Worm (Caenorhabditis elegans) whole organism, L2 larva: Measurements from ENCODE around the gene F38A1.9.
A peak's percentile ranks its signal among the peaks of the same experiment; 100 is the strongest.

ENCODE experiments used
- C34F6.9 ChIP-seq: fragments of 150-350 bp; optimal IDR thresholded peaks from 2 replicates; lab custom pipeline; 2014; ENCODE audit warnings: missing biosample characterization, missing genetic modification characterization
- F13H6.1 ChIP-seq: sonication (generic microtip); optimal IDR thresholded peaks from 2 replicates; lab custom pipeline; 2016; ENCODE audit warnings: missing genetic modification characterization, missing compliant biosample characterization
- R02D3.7 ChIP-seq: fragments of 150-350 bp; optimal IDR thresholded peaks from 2 replicates; lab custom pipeline; 2014; ENCODE audit warnings: missing biosample characterization, missing genetic modification characterization
- Y55F3AM.14 ChIP-seq: fragments of 200-800 bp; sonication (Bioruptor generic); optimal IDR thresholded peaks from 2 replicates; lab custom pipeline; 2018; ENCODE audit warnings: mild to moderate bottlenecking, missing genetic modification characterization, missing compliant biosample characterization
- ZK546.5 ChIP-seq: sonication (generic microtip); optimal IDR thresholded peaks from 2 replicates; lab custom pipeline; 2017; ENCODE audit warnings: missing biosample characterization, missing genetic modification characterization
- aly-2 ChIP-seq: fragments of 150-350 bp; optimal IDR thresholded peaks from 2 replicates; lab custom pipeline; 2014; ENCODE audit warnings: missing biosample characterization, missing genetic modification characterization
- ama-1 ChIP-seq: fragments of 150-350 bp; optimal IDR thresholded peaks from 2 replicates; lab custom pipeline; 2018; ENCODE audit warnings: inconsistent platforms
- blmp-1 ChIP-seq: sonication (generic microtip); optimal IDR thresholded peaks from 2 replicates; lab custom pipeline; 2017; ENCODE audit warnings: missing genetic modification characterization, mild to moderate bottlenecking, missing compliant biosample characterization, antibody characterized with exemption, moderate library complexity; ENCODE audit not compliant: insufficient read depth
- ceh-16 ChIP-seq: fragments of 150-350 bp; optimal IDR thresholded peaks from 2 replicates; lab custom pipeline; 2014; ENCODE audit warnings: missing biosample characterization, missing genetic modification characterization
- crh-2 ChIP-seq: sonication (generic microtip); optimal IDR thresholded peaks from 2 replicates; lab custom pipeline; 2017; ENCODE audit warnings: missing biosample characterization, missing genetic modification characterization
- dmd-4 ChIP-seq: sonication (generic microtip); optimal IDR thresholded peaks from 2 replicates; lab custom pipeline; 2017; ENCODE audit warnings: missing biosample characterization, missing genetic modification characterization
- egl-27 ChIP-seq: sonication (generic microtip); optimal IDR thresholded peaks from 3 replicates; lab custom pipeline; 2017; ENCODE audit warnings: missing biosample characterization, missing genetic modification reagents, missing genetic modification characterization
- elt-3 ChIP-seq: sonication (generic microtip); optimal IDR thresholded peaks from 2 replicates; lab custom pipeline; 2017; ENCODE audit warnings: missing biosample characterization, missing genetic modification characterization
- fos-1 ChIP-seq: fragments of 150-350 bp; optimal IDR thresholded peaks from 2 replicates; lab custom pipeline; 2014; ENCODE audit warnings: missing biosample characterization, missing genetic modification characterization
- gmeb-1 ChIP-seq: fragments of 150-350 bp; optimal IDR thresholded peaks from 2 replicates; lab custom pipeline; 2014; ENCODE audit warnings: missing biosample characterization, missing genetic modification characterization
- lin-11 ChIP-seq: fragments of 150-350 bp; sonication (generic microtip); optimal IDR thresholded peaks from 2 replicates; lab custom pipeline; 2014; ENCODE audit warnings: missing biosample characterization, missing genetic modification characterization, inconsistent platforms, mixed read lengths
- lin-13 ChIP-seq: fragments of 150-350 bp; optimal IDR thresholded peaks from 2 replicates; lab custom pipeline; 2014; ENCODE audit warnings: missing biosample characterization, missing genetic modification reagents, missing genetic modification characterization
- lin-39 ChIP-seq: fragments of 150-350 bp; optimal IDR thresholded peaks from 2 replicates; lab custom pipeline; 2014; ENCODE audit warnings: missing biosample characterization, missing genetic modification reagents, missing genetic modification characterization
- lsy-2 ChIP-seq, 2 experiments: fragments of 150-350 bp in 1 of 2; sonication (generic microtip) in 1 of 2; optimal IDR thresholded peaks; 2 replicates each; lab custom pipeline; 2014 to 2017; ENCODE audit warnings: missing biosample characterization in 2 of 2, missing genetic modification characterization in 2 of 2
- mab-5 ChIP-seq: fragments of 150-350 bp; optimal IDR thresholded peaks from 2 replicates; lab custom pipeline; 2014; ENCODE audit warnings: missing biosample characterization, missing genetic modification characterization
- mbf-1 ChIP-seq: sonication (generic microtip); optimal IDR thresholded peaks from 2 replicates; lab custom pipeline; 2017; ENCODE audit warnings: missing biosample characterization, missing genetic modification characterization
- mdl-1 ChIP-seq, 2 experiments: fragments of 150-350 bp in 1 of 2; sonication (generic microtip) in 1 of 2; optimal IDR thresholded peaks; 2 replicates each; lab custom pipeline; 2017; ENCODE audit warnings: missing biosample characterization in 2 of 2, missing genetic modification characterization in 2 of 2
- nhr-11 ChIP-seq: fragments of 150-350 bp; optimal IDR thresholded peaks from 2 replicates; lab custom pipeline; 2014; ENCODE audit warnings: missing biosample characterization, missing genetic modification characterization
- nhr-12 ChIP-seq: fragments of 150-350 bp; optimal IDR thresholded peaks from 2 replicates; lab custom pipeline; 2014; ENCODE audit warnings: missing biosample characterization, missing genetic modification characterization
- nhr-129 ChIP-seq: fragments of 150-350 bp; optimal IDR thresholded peaks from 2 replicates; lab custom pipeline; 2014; ENCODE audit warnings: missing biosample characterization, missing genetic modification characterization
- nhr-21 ChIP-seq: fragments of 150-350 bp; optimal IDR thresholded peaks from 2 replicates; lab custom pipeline; 2014; ENCODE audit warnings: missing biosample characterization, missing genetic modification characterization
- nhr-23 ChIP-seq: fragments of 150-350 bp; optimal IDR thresholded peaks from 2 replicates; lab custom pipeline; 2014; ENCODE audit warnings: missing biosample characterization, missing genetic modification reagents, missing genetic modification characterization
- nhr-77 ChIP-seq: fragments of 150-350 bp; optimal IDR thresholded peaks from 2 replicates; lab custom pipeline; 2014; ENCODE audit warnings: missing biosample characterization, missing genetic modification characterization
- peb-1 ChIP-seq: fragments of 150-350 bp; optimal IDR thresholded peaks from 2 replicates; lab custom pipeline; 2014; ENCODE audit warnings: missing biosample characterization, missing genetic modification characterization
- skn-1 ChIP-seq: sonication (generic microtip); optimal IDR thresholded peaks from 2 replicates; lab custom pipeline; 2017; ENCODE audit warnings: missing biosample characterization, missing genetic modification characterization
- sma-3 ChIP-seq: sonication (generic microtip); optimal IDR thresholded peaks from 2 replicates; lab custom pipeline; 2016; ENCODE audit warnings: missing genetic modification reagents, missing genetic modification characterization, missing compliant biosample characterization
- sma-9 ChIP-seq, 2 experiments: fragments of 150-350 bp in 1 of 2; sonication (generic microtip) in 1 of 2; optimal IDR thresholded peaks; 2 replicates each; lab custom pipeline; 2014 to 2016; ENCODE audit warnings: missing genetic modification characterization in 2 of 2, mild to moderate bottlenecking in 1 of 2, missing biosample characterization in 1 of 2, missing compliant biosample characterization in 1 of 2, missing genetic modification reagents in 1 of 2, moderate library complexity in 1 of 2
- unc-39 ChIP-seq: fragments of 150-350 bp; optimal IDR thresholded peaks from 2 replicates; lab custom pipeline; 2014; ENCODE audit warnings: missing biosample characterization, missing genetic modification characterization
- unc-55 ChIP-seq: fragments of 150-350 bp; sonication (generic microtip); optimal IDR thresholded peaks from 3 replicates; lab custom pipeline; 2014; ENCODE audit warnings: missing biosample characterization, missing genetic modification reagents, missing genetic modification characterization
- unc-62 ChIP-seq: fragments of 150-350 bp; optimal IDR thresholded peaks from 2 replicates; lab custom pipeline; 2014; ENCODE audit warnings: missing biosample characterization, missing genetic modification reagents, missing genetic modification characterization
- zag-1 ChIP-seq: fragments of 150-350 bp; optimal IDR thresholded peaks from 2 replicates; lab custom pipeline; 2014; ENCODE audit warnings: missing biosample characterization, missing genetic modification characterization
- ztf-1 ChIP-seq: fragments of 200-800 bp; sonication (Bioruptor generic); conservative IDR thresholded peaks from 2 replicates; pipeline ENCODE4 v1.3.6; 2022; ENCODE audit warnings: missing genetic modification characterization, missing compliant biosample characterization
- ztf-11 ChIP-seq: sonication (generic microtip); optimal IDR thresholded peaks from 2 replicates; lab custom pipeline; 2017; ENCODE audit warnings: missing biosample characterization, missing genetic modification characterization
- ztf-4 ChIP-seq: fragments of 150-350 bp; optimal IDR thresholded peaks from 2 replicates; lab custom pipeline; 2014; ENCODE audit warnings: missing biosample characterization, missing genetic modification characterization

F38A1.9 gene

ce11 chrIV:1251242-1251911, 6.2 kb upstream of the F38A1.9 start, which contains the start of the genes clec-166 and F38A1.6:
Gene clec-166, minus strand, starts transcription at chrIV:1251342.
Gene F38A1.6, plus strand, starts transcription at chrIV:1251861.
- no peak for TF ChIP-seq nhr-11 (tag; lab: Kevin White, UChicago)
- TF ChIP-seq aly-2 (tag; lab: Kevin White, UChicago), result no peak
- TF ChIP-seq unc-55 (GFP tag; lab: Kevin White, UChicago), result no peak
- no peak for TF ChIP-seq mdl-1 (tag; optimal IDR thresholded peaks at IDR 0.05; lab: Kevin White, UChicago)
- no peak for TF ChIP-seq lin-11
- TF ChIP-seq dmd-4 (tag; lab: Kevin White, UChicago), result no peak
- TF ChIP-seq gmeb-1 (tag; lab: Kevin White, UChicago), result no peak
- no peak for TF ChIP-seq lin-13 (GFP tag; lab: Kevin White, UChicago)
- TF ChIP-seq nhr-21 (tag; lab: Kevin White, UChicago), result no peak
- TF ChIP-seq egl-27 (tag; lab: Kevin White, UChicago), result no peak
- TF ChIP-seq nhr-23 (tag; lab: Kevin White, UChicago), result no peak
- TF ChIP-seq zag-1 (tag; lab: Kevin White, UChicago), result no peak
- no peak for TF ChIP-seq sma-3 (GFP tag; lab: Kevin White, UChicago)
- TF ChIP-seq mab-5 (tag; lab: Kevin White, UChicago), result no peak
- no peak for TF ChIP-seq nhr-12 (tag; lab: Kevin White, UChicago)
- TF ChIP-seq nhr-129 (tag; lab: Kevin White, UChicago), result no peak

- TF ChIP-seq aly-2 (tag; lab: Kevin White, UChicago) (no peak), fos-1 (tag; lab: Kevin White, UChicago) (peak; percentile 15), sma-9 (GFP tag; optimal IDR thresholded peaks at IDR 0.05; lab: Kevin White, UChicago) (no peak), sma-9 (tag; optimal IDR thresholded peaks at IDR 0.05; lab: Kevin White, UChicago) (no peak), nhr-12 (tag; lab: Kevin White, UChicago) (no peak)
- TF ChIP-seq, all 48 proteins: peak for 1
Measured at ce11 chrIV:1246762-1247436, 1.8 kb upstream of the F38A1.9 start, which contains the start of the genes clec-165 and F38A1.11. Gene clec-165, minus strand, starts transcription at chrIV:1246886. Gene F38A1.11, plus strand, starts transcription at chrIV:1247386.

ce11 chrIV:1243295-1243694, 1.8 kb downstream of the F38A1.9 start, which contains the start of gene F38A1.15:
Gene F38A1.15, minus strand, starts transcription at chrIV:1243395.
- TF ChIP-seq F13H6.1 (tag; lab: Kevin White, UChicago) (no peak), blmp-1 (tag; lab: Kevin White, UChicago) (no peak), mab-5 (tag; lab: Kevin White, UChicago) (no peak), ztf-1 (GFP tag; lab: Robert Waterston, UW) (no peak), R02D3.7 (tag; lab: Kevin White, UChicago) (no peak), gmeb-1 (tag; lab: Kevin White, UChicago) (no peak), lsy-2 (tag; optimal IDR thresholded peaks at IDR 0.05; lab: Kevin White, UChicago) (no peak), ceh-16 (tag; lab: Kevin White, UChicago) (no peak), C34F6.9 (tag; lab: Kevin White, UChicago) (no peak), fos-1 (tag; lab: Kevin White, UChicago) (no peak), sma-3 (GFP tag; lab: Kevin White, UChicago) (no peak), elt-3 (tag; lab: Kevin White, UChicago) (no peak), ztf-4 (tag; lab: Kevin White, UChicago) (no peak), nhr-77 (no peak), lin-13 (GFP tag; lab: Kevin White, UChicago) (no peak), ama-1 (lab: Kevin White, UChicago) (no peak), ZK546.5 (tag; lab: Kevin White, UChicago) (no peak)
- TF ChIP-seq, all 48 proteins: peak for 0

ce11 chrIV:1239686-1240085, 5.5 kb downstream of the F38A1.9 start, which contains the start of gene F38A1.8:
Gene F38A1.8, minus strand, starts transcription at chrIV:1239852.
- TF ChIP-seq mdl-1 (tag; optimal IDR thresholded peaks at IDR 0.05; lab: Kevin White, UChicago) (peak in 1 of 2 experiments; percentile 27), unc-39 (tag; lab: Kevin White, UChicago) (no peak), F13H6.1 (tag; lab: Kevin White, UChicago) (no peak), nhr-21 (tag; lab: Kevin White, UChicago) (peak; percentile 33), unc-55 (GFP tag; lab: Kevin White, UChicago) (peak; percentile 78), sma-9 (GFP tag; optimal IDR thresholded peaks at IDR 0.05; lab: Kevin White, UChicago) (peak; percentile 37), sma-9 (tag; optimal IDR thresholded peaks at IDR 0.05; lab: Kevin White, UChicago) (no peak), nhr-23 (tag; lab: Kevin White, UChicago) (no peak), blmp-1 (tag; lab: Kevin White, UChicago) (no peak), unc-62 (GFP tag; lab: Kevin White, UChicago) (no peak), gmeb-1 (tag; lab: Kevin White, UChicago) (peak; percentile 93), skn-1 (no peak), nhr-77 (no peak), nhr-11 (tag; lab: Kevin White, UChicago) (no peak), crh-2 (tag; lab: Kevin White, UChicago) (peak; percentile 82), C34F6.9 (tag; lab: Kevin White, UChicago) (no peak), Y55F3AM.14 (no peak), ZK546.5 (tag; lab: Kevin White, UChicago) (no peak), mbf-1 (tag; lab: Kevin White, UChicago) (no peak), ztf-11 (tag; lab: Kevin White, UChicago) (no peak), ceh-16 (tag; lab: Kevin White, UChicago) (peak; percentile 5), mab-5 (tag; lab: Kevin White, UChicago) (no peak), lin-39 (tag; lab: Kevin White, UChicago) (no peak), lin-11 (no peak), peb-1 (no peak), sma-3 (GFP tag; lab: Kevin White, UChicago) (peak; percentile 29), dmd-4 (tag; lab: Kevin White, UChicago) (no peak), nhr-129 (tag; lab: Kevin White, UChicago) (peak; percentile 65), zag-1 (tag; lab: Kevin White, UChicago) (no peak), aly-2 (tag; lab: Kevin White, UChicago) (no peak)
